Fruit fly (Drosophila melanogaster) whole organism, embryonic: Measurements from ENCODE around the gene CG43322.

Source experiments
- Abd-B ChIP-seq: fragments of 200-800 bp; sonication (Bioruptor generic); optimal IDR thresholded peaks from 2 replicates; lab custom pipeline; 2018; ENCODE audit warnings: missing biosample characterization, mild to moderate bottlenecking, missing genetic modification characterization, moderate library complexity
- Atf3 ChIP-seq: fragments of 200-800 bp; sonication (Bioruptor generic); optimal IDR thresholded peaks from 3 replicates; lab custom pipeline; 2016; ENCODE audit warnings: missing biosample characterization, missing genetic modification characterization
- B-H2 ChIP-seq: fragments of 200-800 bp; sonication (Bioruptor generic); optimal IDR thresholded peaks from 2 replicates; lab custom pipeline; 2018; ENCODE audit warnings: missing biosample characterization, mild to moderate bottlenecking, missing genetic modification characterization
- Bdp1 ChIP-seq: fragments of 200-800 bp; sonication (Bioruptor generic); optimal IDR thresholded peaks from 3 replicates; lab custom pipeline; 2016; ENCODE audit warnings: missing biosample characterization, missing genetic modification characterization
- CG10274 ChIP-seq: fragments of 200-800 bp; sonication (Bioruptor generic); optimal IDR thresholded peaks from 3 replicates; lab custom pipeline; 2017; ENCODE audit warnings: missing biosample characterization, mild to moderate bottlenecking, missing genetic modification characterization
- CG11456 ChIP-seq: fragments of 200-800 bp; sonication (Bioruptor generic); IDR thresholded peaks from 3 replicates; pipeline ENCODE4 v1.3.6; 2022; ENCODE audit warnings: missing biosample characterization, missing genetic modification characterization
- CG12659 ChIP-seq: fragments of 200-800 bp; sonication (Bioruptor generic); optimal IDR thresholded peaks from 3 replicates; lab custom pipeline; 2017; ENCODE audit warnings: mild to moderate bottlenecking, missing biosample characterization, missing genetic modification reagents, missing genetic modification characterization
- CG13424 ChIP-seq: fragments of 200-800 bp; sonication (Bioruptor generic); optimal IDR thresholded peaks from 2 replicates; lab custom pipeline; 2019; ENCODE audit warnings: missing biosample characterization, mild to moderate bottlenecking, missing genetic modification characterization, moderate library complexity
- CG16863 ChIP-seq: fragments of 200-800 bp; sonication (Bioruptor generic); optimal IDR thresholded peaks from 3 replicates; lab custom pipeline; 2016; ENCODE audit warnings: missing biosample characterization, missing genetic modification characterization
- CG2120 ChIP-seq: fragments of 200-800 bp; sonication (Bioruptor generic); optimal IDR thresholded peaks from 3 replicates; lab custom pipeline; 2016; ENCODE audit warnings: missing biosample characterization, missing genetic modification characterization
- CG30020 ChIP-seq: fragments of 200-800 bp; optimal IDR thresholded peaks from 2 replicates; lab custom pipeline; 2019; ENCODE audit warnings: missing biosample characterization, mild to moderate bottlenecking, missing genetic modification characterization, moderate library complexity
- CG31224 ChIP-seq: fragments of 200-800 bp; sonication (Bioruptor generic); IDR thresholded peaks from 2 replicates; pipeline ENCODE4 v1.3.6; 2022; ENCODE audit warnings: missing biosample characterization, missing genetic modification characterization
- CG32772 ChIP-seq: fragments of 200-800 bp; sonication (Bioruptor generic); IDR thresholded peaks from 2 replicates; pipeline ENCODE4 v1.3.6; 2022; ENCODE audit warnings: missing biosample characterization, missing genetic modification characterization
- CG3281 ChIP-seq: fragments of 200-800 bp; sonication (Bioruptor generic); optimal IDR thresholded peaks from 3 replicates; lab custom pipeline; 2017; ENCODE audit warnings: missing biosample characterization, mild to moderate bottlenecking, missing genetic modification characterization
- CG33557 ChIP-seq: fragments of 200-800 bp; sonication (Bioruptor generic); optimal IDR thresholded peaks from 2 replicates; lab custom pipeline; 2019; ENCODE audit warnings: missing biosample characterization, mild to moderate bottlenecking, missing genetic modification characterization, moderate library complexity
- CG34224 ChIP-seq: fragments of 200-800 bp; sonication (Bioruptor generic); IDR thresholded peaks from 3 replicates; pipeline ENCODE4 v1.3.6; 2022; ENCODE audit warnings: missing biosample characterization, missing genetic modification characterization; ENCODE audit not compliant: partially characterized antibody
- CG34422 ChIP-seq: fragments of 200-800 bp; sonication (Bioruptor generic); IDR thresholded peaks from 3 replicates; pipeline ENCODE4 v1.3.6; 2022; ENCODE audit warnings: missing biosample characterization, missing genetic modification characterization
- CG43689 ChIP-seq: fragments of 200-800 bp; sonication (Bioruptor generic); IDR thresholded peaks from 2 replicates; pipeline ENCODE4 v1.3.6; 2022; ENCODE audit warnings: missing biosample characterization, missing genetic modification characterization
- CG6254 ChIP-seq: fragments of 200-800 bp; sonication (Bioruptor generic); optimal IDR thresholded peaks from 3 replicates; lab custom pipeline; 2017; ENCODE audit warnings: mild to moderate bottlenecking, missing biosample characterization, missing genetic modification reagents, missing genetic modification characterization
- CG8765 ChIP-seq: fragments of 200-800 bp; sonication (Bioruptor generic); IDR thresholded peaks from 2 replicates; pipeline ENCODE4 v1.3.6; 2022; ENCODE audit warnings: missing biosample characterization, missing genetic modification characterization
- CG8944 ChIP-seq: fragments of 200-800 bp; sonication (Bioruptor generic); optimal IDR thresholded peaks from 3 replicates; lab custom pipeline; 2016; ENCODE audit warnings: missing biosample characterization, missing genetic modification characterization
- CG9817 ChIP-seq: fragments of 200-800 bp; sonication (Bioruptor generic); optimal IDR thresholded peaks from 2 replicates; lab custom pipeline; 2018; ENCODE audit warnings: missing biosample characterization, mild to moderate bottlenecking, missing genetic modification characterization, moderate library complexity
- Dip2 ChIP-seq: fragments of 200-800 bp; sonication (Bioruptor generic); IDR thresholded peaks from 2 replicates; pipeline ENCODE4 v1.3.6; 2022; ENCODE audit warnings: missing biosample characterization, missing genetic modification characterization
- Doc3 ChIP-seq: fragments of 200-800 bp; sonication (Bioruptor generic); IDR thresholded peaks from 3 replicates; pipeline ENCODE4 v1.3.6; 2022; ENCODE audit warnings: missing biosample characterization, missing genetic modification characterization; ENCODE audit not compliant: partially characterized antibody
- GATAe ChIP-seq: fragments of 200-800 bp; sonication (Bioruptor generic); conservative IDR thresholded peaks from 2 replicates; pipeline ENCODE4 v1.3.6; 2022; ENCODE audit warnings: missing biosample characterization, missing genetic modification characterization
- HHEX ChIP-seq: fragments of 200-800 bp; sonication (Bioruptor generic); optimal IDR thresholded peaks from 3 replicates; lab custom pipeline; 2017; ENCODE audit warnings: missing biosample characterization, mild to moderate bottlenecking, missing genetic modification characterization, missing genetic modification reagents
- HmgZ ChIP-seq: fragments of 200-800 bp; sonication (Bioruptor generic); optimal IDR thresholded peaks from 2 replicates; lab custom pipeline; 2018; ENCODE audit warnings: missing biosample characterization, mild to moderate bottlenecking, missing genetic modification characterization
- Jarid2 ChIP-seq: fragments of 200-800 bp; sonication (Bioruptor generic); optimal IDR thresholded peaks from 3 replicates; lab custom pipeline; 2017; ENCODE audit warnings: mild to moderate bottlenecking, missing biosample characterization, missing genetic modification reagents, missing genetic modification characterization
- Lim3 ChIP-seq: fragments of 200-800 bp; sonication (Bioruptor generic); IDR thresholded peaks from 2 replicates; pipeline ENCODE4 v1.3.6; 2022; ENCODE audit warnings: missing biosample characterization, missing genetic modification characterization
- PHDP ChIP-seq: fragments of 200-800 bp; sonication (Bioruptor generic); optimal IDR thresholded peaks from 3 replicates; lab custom pipeline; 2018; ENCODE audit warnings: missing biosample characterization, mild to moderate bottlenecking, missing genetic modification characterization, moderate library complexity
- Scr ChIP-seq: fragments of 200-800 bp; sonication (Bioruptor generic); IDR thresholded peaks from 2 replicates; pipeline ENCODE4 v1.3.6; 2022; ENCODE audit warnings: missing biosample characterization, missing genetic modification characterization; ENCODE audit not compliant: partially characterized antibody
- Six4 ChIP-seq: fragments of 200-800 bp; sonication (Bioruptor generic); optimal IDR thresholded peaks from 2 replicates; lab custom pipeline; 2016; ENCODE audit warnings: missing biosample characterization, missing genetic modification characterization
- ac ChIP-seq: fragments of 200-800 bp; sonication (Bioruptor generic); optimal IDR thresholded peaks from 3 replicates; lab custom pipeline; 2017; ENCODE audit warnings: missing biosample characterization, mild to moderate bottlenecking, missing genetic modification characterization
- ara ChIP-seq: fragments of 200-800 bp; sonication (Bioruptor generic); IDR thresholded peaks from 2 replicates; pipeline ENCODE4 v1.3.6; 2022; ENCODE audit warnings: missing biosample characterization, missing genetic modification characterization
- cg ChIP-seq: fragments of 200-800 bp; sonication (Bioruptor generic); optimal IDR thresholded peaks from 3 replicates; lab custom pipeline; 2019; ENCODE audit warnings: missing biosample characterization, mild to moderate bottlenecking, missing genetic modification characterization, moderate library complexity
- cwo ChIP-seq: fragments of 200-800 bp; sonication (Bioruptor generic); optimal IDR thresholded peaks from 3 replicates; lab custom pipeline; 2017; ENCODE audit warnings: missing biosample characterization, missing genetic modification characterization, mild to moderate bottlenecking, moderate library complexity, missing genetic modification reagents
- disco-r ChIP-seq: fragments of 200-800 bp; sonication (Bioruptor generic); optimal IDR thresholded peaks from 2 replicates; lab custom pipeline; 2016; ENCODE audit warnings: missing biosample characterization, missing genetic modification characterization
- dysf ChIP-seq: fragments of 200-800 bp; sonication (Bioruptor generic); IDR thresholded peaks from 3 replicates; pipeline ENCODE4 v1.3.6; 2022; ENCODE audit warnings: missing biosample characterization, missing genetic modification characterization
- fd3F ChIP-seq: fragments of 200-800 bp; sonication (Bioruptor generic); optimal IDR thresholded peaks from 2 replicates; lab custom pipeline; 2018; ENCODE audit warnings: missing biosample characterization, mild to moderate bottlenecking, missing genetic modification characterization, moderate library complexity
- grau ChIP-seq: fragments of 200-800 bp; optimal IDR thresholded peaks from 3 replicates; lab custom pipeline; 2019; ENCODE audit warnings: missing biosample characterization, mild to moderate bottlenecking, missing genetic modification characterization, moderate library complexity
- grn ChIP-seq: fragments of 200-800 bp; sonication (Bioruptor generic); optimal IDR thresholded peaks from 3 replicates; lab custom pipeline; 2017; ENCODE audit warnings: missing biosample characterization, missing genetic modification characterization
- gt ChIP-seq: fragments of 200-800 bp; sonication (Bioruptor generic); IDR thresholded peaks from 2 replicates; pipeline ENCODE4 v1.3.6; 2022; ENCODE audit warnings: missing biosample characterization, missing genetic modification characterization
- her ChIP-seq: fragments of 200-800 bp; sonication (Bioruptor generic); optimal IDR thresholded peaks from 2 replicates; lab custom pipeline; 2016; ENCODE audit warnings: missing biosample characterization, missing genetic modification characterization
- mld ChIP-seq: fragments of 200-800 bp; sonication (Bioruptor generic); IDR thresholded peaks from 3 replicates; pipeline ENCODE4 v1.3.6; 2022; ENCODE audit warnings: missing biosample characterization, missing genetic modification characterization; ENCODE audit not compliant: partially characterized antibody
- oc ChIP-seq: fragments of 200-800 bp; sonication (Bioruptor generic); optimal IDR thresholded peaks from 2 replicates; lab custom pipeline; 2018; ENCODE audit warnings: missing biosample characterization, mild to moderate bottlenecking, missing genetic modification characterization, moderate library complexity
- pb ChIP-seq: fragments of 200-800 bp; sonication (Bioruptor generic); optimal IDR thresholded peaks from 3 replicates; lab custom pipeline; 2016; ENCODE audit warnings: missing biosample characterization, missing genetic modification characterization
- phol ChIP-seq: fragments of 200-800 bp; sonication (Bioruptor generic); optimal IDR thresholded peaks from 3 replicates; lab custom pipeline; 2018; ENCODE audit warnings: missing biosample characterization, mild to moderate bottlenecking, missing genetic modification characterization, moderate library complexity
- sug ChIP-seq: fragments of 200-800 bp; optimal IDR thresholded peaks from 2 replicates; lab custom pipeline; 2019; ENCODE audit warnings: missing biosample characterization, mild to moderate bottlenecking, missing genetic modification characterization, moderate library complexity
- zen ChIP-seq: fragments of 200-800 bp; sonication (Bioruptor generic); optimal IDR thresholded peaks from 3 replicates; lab custom pipeline; 2018; ENCODE audit warnings: missing biosample characterization, mild to moderate bottlenecking, missing genetic modification characterization, moderate library complexity

Gene CG43322

DNA sequence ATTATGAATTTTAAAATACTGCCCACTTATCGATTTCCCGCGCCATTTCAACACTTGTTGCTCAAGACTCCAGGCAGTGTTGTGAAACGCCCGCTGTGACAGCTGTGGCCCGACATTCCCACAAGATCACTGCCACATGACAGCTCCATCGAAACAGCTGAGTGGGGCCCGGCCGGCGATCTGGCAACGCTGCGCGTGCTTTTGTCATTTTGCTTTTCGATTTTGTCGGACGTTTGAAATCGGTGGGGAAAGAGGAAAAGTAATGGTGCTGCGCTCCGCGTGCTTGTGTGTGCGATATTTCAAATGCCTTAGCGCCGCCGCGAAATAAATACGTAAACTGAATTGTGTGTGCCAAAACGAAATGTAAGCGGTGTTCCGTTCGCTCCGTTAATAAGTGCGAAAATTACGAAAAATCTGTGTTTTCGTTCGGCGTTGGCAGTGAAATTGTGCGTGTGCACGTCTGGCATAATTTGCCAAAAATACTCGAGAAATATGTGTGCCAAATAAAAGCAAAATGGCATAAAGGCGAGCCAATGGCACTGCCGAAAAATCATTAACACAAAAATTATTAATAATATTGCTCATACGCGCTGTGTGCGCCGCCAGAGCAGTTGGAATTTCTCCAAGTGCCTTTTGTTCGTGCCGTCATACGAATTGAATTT, 29.1 kb downstream of the CG43322 start (continued):
- TF ChIP-seq mld = no peak
- TF ChIP-seq CG8944 (GFP tag; lab: Kevin White, UChicago) = peak; percentile 20
- TF ChIP-seq ac (GFP tag; lab: Kevin White, UChicago) = no peak
- TF ChIP-seq grau = peak; percentile 19
- peak; percentile 66 for TF ChIP-seq CG2120 (GFP tag; lab: Kevin White, UChicago)
- TF ChIP-seq GATAe (GFP tag; lab: Robert Waterston, UW) = no peak
- TF ChIP-seq HmgZ (tag; lab: Kevin White, UChicago) = peak; percentile 96
- TF ChIP-seq sug (tag; lab: Kevin White, UChicago) = peak; percentile 53
- TF ChIP-seq CG9817 (tag; lab: Kevin White, UChicago) = peak; percentile 23
- peak; percentile 34 for TF ChIP-seq CG10274
- 0 out of 2 replicates have a peak, but pooled peaks have one; percentile 15 for TF ChIP-seq CG31224 (GFP tag; lab: Robert Waterston, UW)
- TF ChIP-seq CG13424 (tag; lab: Kevin White, UChicago) = peak; percentile 30
- TF ChIP-seq CG43689 (GFP tag; lab: Robert Waterston, UW) = no peak
- peak; percentile 21 for TF ChIP-seq phol (tag; lab: Kevin White, UChicago)
- peak; percentile 71 for TF ChIP-seq CG34224 (GFP tag; lab: Robert Waterston, UW)
- TF ChIP-seq her = peak; percentile 59
- TF ChIP-seq Lim3 (GFP tag; lab: Robert Waterston, UW) = no peak
- TF ChIP-seq Dip2 (GFP tag; lab: Robert Waterston, UW) = no peak
- peak; percentile 51 for TF ChIP-seq CG3281
- TF ChIP-seq CG11456 (GFP tag; lab: Robert Waterston, UW) = peak; percentile 75
- TF ChIP-seq gt (GFP tag; lab: Robert Waterston, UW) = no peak
- peak; percentile 38 for TF ChIP-seq PHDP (tag; lab: Kevin White, UChicago)
- no peak for TF ChIP-seq CG6254
- peak; percentile 9 for TF ChIP-seq Bdp1 (GFP tag; lab: Kevin White, UChicago)
- peak; percentile 3 for TF ChIP-seq Six4 (GFP tag; lab: Kevin White, UChicago)
- no peak for TF ChIP-seq CG16863 (GFP tag; lab: Kevin White, UChicago)
- peak; percentile 41; the same call in 1 of the 2 replicates for TF ChIP-seq CG32772 (GFP tag; lab: Robert Waterston, UW)
- peak; percentile 65 for TF ChIP-seq disco-r (GFP tag; lab: Kevin White, UChicago)
- TF ChIP-seq CG34422 (GFP tag; lab: Robert Waterston, UW) = peak; percentile 87
- TF ChIP-seq CG33557 (GFP tag; lab: Kevin White, UChicago) = peak; percentile 10
- peak; percentile 47; the same call in 2 of the 3 replicates for TF ChIP-seq Doc3 (GFP tag; lab: Robert Waterston, UW)
- TF ChIP-seq cg (GFP tag; lab: Kevin White, UChicago) = peak; percentile 47
- peak; percentile 93 for TF ChIP-seq CG12659 (GFP tag; lab: Kevin White, UChicago)
- TF ChIP-seq Abd-B = no peak
- TF ChIP-seq CG8765 (GFP tag; lab: Robert Waterston, UW) = no peak
- TF ChIP-seq HHEX (GFP tag; lab: Kevin White, UChicago) = peak; percentile 51
- TF ChIP-seq fd3F = peak; percentile 5
- peak; percentile 48 for TF ChIP-seq Jarid2 (GFP tag; lab: Kevin White, UChicago)
- TF ChIP-seq pb (GFP tag; lab: Kevin White, UChicago) = peak; percentile 34
- TF ChIP-seq CG30020 (tag; lab: Kevin White, UChicago) = peak; percentile 20
- TF ChIP-seq B-H2 (GFP tag; lab: Kevin White, UChicago) = peak; percentile 72
- TF ChIP-seq Scr = peak; percentile 71
- TF ChIP-seq cwo (GFP tag; lab: Kevin White, UChicago) = no peak
- TF ChIP-seq dysf (GFP tag; lab: Robert Waterston, UW) = peak; percentile 58
- no peak for TF ChIP-seq grn
- no peak for TF ChIP-seq zen (tag; lab: Kevin White, UChicago)
- TF ChIP-seq oc (tag; lab: Kevin White, UChicago) = no peak
- TF ChIP-seq Atf3 (GFP tag; lab: Kevin White, UChicago) = peak; percentile 9
- TF ChIP-seq ara (GFP tag; lab: Robert Waterston, UW) = peak; percentile 12; the same call in 1 of the 2 replicates
